Worm (Caenorhabditis elegans) whole organism, L4/young adult: Measurements from ENCODE around the gene fipp-1.

ENCODE experiments used
- dao-5 ChIP-seq: sonication (generic microtip); optimal IDR thresholded peaks from 2 replicates; lab custom pipeline; 2016; ENCODE audit warnings: missing genotype, missing genetic modification characterization, moderate library complexity, missing compliant biosample characterization
- him-1 ChIP-seq: sonication (generic microtip); optimal IDR thresholded peaks from 2 replicates; lab custom pipeline; 2016; ENCODE audit warnings: missing genotype, missing genetic modification reagents, missing genetic modification characterization, missing compliant biosample characterization

ce11 chrV:4357369-4357768 is 14.2 kb upstream of the fipp-1 start:
- TF ChIP-seq him-1 (tag; lab: Kevin White, UChicago) (no peak), dao-5 (tag; lab: Kevin White, UChicago) (no peak)
